Fruit fly (Drosophila melanogaster) whole organism, embryonic: ENCODE data around the gene nAChRalpha2.

Source experiments
- Ada2b ChIP-seq: fragments of 200-800 bp; sonication (Bioruptor generic); IDR thresholded peaks from 2 replicates; pipeline ENCODE4 v1.3.6; 2022; ENCODE audit warnings: missing biosample characterization, missing genetic modification characterization
- Antp ChIP-seq: fragments of 200-800 bp; sonication (Bioruptor generic); optimal IDR thresholded peaks from 3 replicates; lab custom pipeline; 2016; ENCODE audit warnings: missing biosample characterization, missing genetic modification characterization
- Atf3 ChIP-seq: fragments of 200-800 bp; sonication (Bioruptor generic); optimal IDR thresholded peaks from 3 replicates; lab custom pipeline; 2016; ENCODE audit warnings: missing biosample characterization, missing genetic modification characterization
- Awh ChIP-seq: fragments of 200-800 bp; sonication (Bioruptor generic); IDR thresholded peaks from 2 replicates; pipeline ENCODE4, ENCODE4 v1.3.6; 2022; ENCODE audit warnings: missing biosample characterization, missing genetic modification characterization
- BtbVII ChIP-seq: fragments of 200-800 bp; sonication (Bioruptor generic); optimal IDR thresholded peaks from 3 replicates; lab custom pipeline; 2017; ENCODE audit warnings: missing biosample characterization, mild to moderate bottlenecking, missing genetic modification characterization
- CG10209 ChIP-seq: fragments of 200-800 bp; sonication (Bioruptor generic); optimal IDR thresholded peaks from 3 replicates; lab custom pipeline; 2017; ENCODE audit warnings: missing biosample characterization, mild to moderate bottlenecking, missing genetic modification characterization, missing genetic modification reagents
- CG10979 ChIP-seq: fragments of 200-800 bp; sonication (Bioruptor generic); optimal IDR thresholded peaks from 2 replicates; lab custom pipeline; 2018; ENCODE audit warnings: missing biosample characterization, mild to moderate bottlenecking, missing genetic modification characterization, moderate library complexity
- CG11085 ChIP-seq: fragments of 200-800 bp; sonication (Bioruptor generic); IDR thresholded peaks from 2 replicates; pipeline ENCODE4 v1.3.6; 2022; ENCODE audit warnings: missing biosample characterization, missing genetic modification characterization
- CG11696 ChIP-seq: fragments of 200-800 bp; sonication (Bioruptor generic); IDR thresholded peaks from 2 replicates; pipeline ENCODE4 v1.3.6; 2022; ENCODE audit warnings: missing biosample characterization, missing genetic modification characterization
- CG12236 ChIP-seq: fragments of 200-800 bp; sonication (Bioruptor generic); optimal IDR thresholded peaks from 2 replicates; lab custom pipeline; 2016; ENCODE audit warnings: missing biosample characterization, missing genetic modification characterization
- CG1529 ChIP-seq: fragments of 200-800 bp; sonication (Bioruptor generic); optimal IDR thresholded peaks from 3 replicates; lab custom pipeline; 2018; ENCODE audit warnings: missing biosample characterization, missing genetic modification characterization
- CG15514 ChIP-seq: fragments of 200-800 bp; sonication (Bioruptor generic); optimal IDR thresholded peaks from 3 replicates; lab custom pipeline; 2017; ENCODE audit warnings: missing biosample characterization, missing genetic modification characterization, mild to moderate bottlenecking, moderate library complexity, missing genetic modification reagents
- CG17912 ChIP-seq: fragments of 200-800 bp; sonication (Bioruptor generic); optimal IDR thresholded peaks from 2 replicates; lab custom pipeline; 2018; ENCODE audit warnings: missing biosample characterization, mild to moderate bottlenecking, missing genetic modification characterization
- CG2712 ChIP-seq: fragments of 200-800 bp; optimal IDR thresholded peaks from 3 replicates; lab custom pipeline; 2019; ENCODE audit warnings: missing biosample characterization, mild to moderate bottlenecking, missing genetic modification characterization, moderate library complexity
- CG7839 ChIP-seq: fragments of 200-800 bp; sonication (Bioruptor generic); optimal IDR thresholded peaks from 3 replicates; lab custom pipeline; 2018; ENCODE audit warnings: missing biosample characterization, mild to moderate bottlenecking, missing genetic modification characterization, moderate library complexity
- CG7963 ChIP-seq: fragments of 200-800 bp; sonication (Bioruptor generic); IDR thresholded peaks from 3 replicates; pipeline ENCODE4 v1.3.6; 2022; ENCODE audit warnings: missing biosample characterization, missing genetic modification characterization; ENCODE audit not compliant: partially characterized antibody
- CG8089 ChIP-seq: fragments of 200-800 bp; sonication (Bioruptor generic); optimal IDR thresholded peaks from 3 replicates; lab custom pipeline; 2016; ENCODE audit warnings: missing biosample characterization, missing genetic modification characterization
- CG9437 ChIP-seq: fragments of 200-800 bp; sonication (Bioruptor generic); optimal IDR thresholded peaks from 2 replicates; lab custom pipeline; 2018; ENCODE audit warnings: missing biosample characterization, mild to moderate bottlenecking, missing genetic modification characterization
- D ChIP-seq, 2 experiments: fragments of 200-800 bp in 1 of 2; fragments of >200 bp in 1 of 2; sonication (Bioruptor generic) in 1 of 2; optimal IDR thresholded peaks; 2 replicates in 1 of 2; 3 replicates in 1 of 2; lab custom pipeline; 2017; ENCODE audit warnings: mild to moderate bottlenecking in 1 of 2, missing biosample characterization in 1 of 2, missing genetic modification characterization in 1 of 2, missing genetic modification reagents in 1 of 2
- Drgx ChIP-seq: fragments of 200-800 bp; sonication (Bioruptor generic); IDR thresholded peaks from 2 replicates; pipeline ENCODE4 v1.3.6; 2022; ENCODE audit warnings: missing biosample characterization, missing genetic modification characterization
- MBD-R2 ChIP-seq: fragments of 200-800 bp; sonication (Bioruptor generic); IDR thresholded peaks from 2 replicates; pipeline ENCODE4 v1.3.6; 2022; ENCODE audit warnings: missing biosample characterization, missing genetic modification characterization
- MESR4 ChIP-seq: fragments of 200-800 bp; sonication (Bioruptor generic); optimal IDR thresholded peaks from 2 replicates; lab custom pipeline; 2018; ENCODE audit warnings: missing biosample characterization, mild to moderate bottlenecking, missing genetic modification characterization, moderate library complexity
- Myb ChIP-seq: fragments of 200-800 bp; sonication (Bioruptor generic); optimal IDR thresholded peaks from 2 replicates; lab custom pipeline; 2016; ENCODE audit warnings: missing biosample characterization, missing genetic modification characterization
- NC2α ChIP-seq: fragments of 200-800 bp; sonication (Bioruptor generic); optimal IDR thresholded peaks from 2 replicates; lab custom pipeline; 2016; ENCODE audit warnings: missing biosample characterization, missing genetic modification characterization
- NC2β ChIP-seq: fragments of 200-800 bp; sonication (Bioruptor generic); optimal IDR thresholded peaks from 2 replicates; lab custom pipeline; 2016; ENCODE audit warnings: missing biosample characterization, missing genetic modification characterization
- Rfx ChIP-seq: fragments of 200-800 bp; sonication (Bioruptor generic); IDR thresholded peaks from 2 replicates; pipeline ENCODE4 v1.3.6; 2022; ENCODE audit warnings: missing biosample characterization, missing genetic modification characterization
- Sin3A ChIP-seq: fragments of >200 bp; optimal IDR thresholded peaks from 2 replicates; lab custom pipeline; 2018
- Sry-δ ChIP-seq: fragments of 200-800 bp; sonication (Bioruptor generic); optimal IDR thresholded peaks from 2 replicates; lab custom pipeline; 2016; ENCODE audit warnings: missing biosample characterization, missing genetic modification characterization
- Ssrp ChIP-seq: fragments of 200-800 bp; sonication (Bioruptor generic); optimal IDR thresholded peaks from 2 replicates; lab custom pipeline; 2018; ENCODE audit warnings: missing biosample characterization, mild to moderate bottlenecking, missing genetic modification characterization, moderate library complexity
- YL-1 ChIP-seq: fragments of 200-800 bp; sonication (Bioruptor generic); optimal IDR thresholded peaks from 3 replicates; lab custom pipeline; 2017; ENCODE audit warnings: missing biosample characterization, mild to moderate bottlenecking, missing genetic modification characterization
- aop ChIP-seq: fragments of 200-800 bp; sonication (Bioruptor generic); IDR thresholded peaks from 2 replicates; pipeline ENCODE4 v1.3.6; 2022; ENCODE audit warnings: missing biosample characterization, missing genetic modification characterization
- ato ChIP-seq: fragments of 200-800 bp; sonication (Bioruptor generic); IDR thresholded peaks from 2 replicates; pipeline ENCODE4 v1.3.6; 2022; ENCODE audit warnings: missing biosample characterization, missing genetic modification characterization; ENCODE audit not compliant: partially characterized antibody
- bab2 ChIP-seq: fragments of 200-800 bp; sonication (Bioruptor generic); optimal IDR thresholded peaks from 2 replicates; lab custom pipeline; 2016; ENCODE audit warnings: missing biosample characterization, missing genetic modification characterization
- bcd ChIP-seq: fragments of 200-800 bp; sonication (Bioruptor generic); optimal IDR thresholded peaks from 2 replicates; lab custom pipeline; 2017; ENCODE audit warnings: missing biosample characterization, mild to moderate bottlenecking, missing genetic modification characterization
- br ChIP-seq: fragments of >200 bp; optimal IDR thresholded peaks from 2 replicates; lab custom pipeline; 2017
- chn ChIP-seq: fragments of 200-800 bp; sonication (Bioruptor generic); optimal IDR thresholded peaks from 2 replicates; lab custom pipeline; 2016; ENCODE audit warnings: missing biosample characterization, missing genetic modification characterization
- ci ChIP-seq: fragments of 200-800 bp; sonication (Bioruptor generic); IDR thresholded peaks from 3 replicates; pipeline ENCODE4 v1.3.6; 2022; ENCODE audit warnings: missing biosample characterization, missing genetic modification characterization
- croc ChIP-seq: fragments of 200-800 bp; sonication (Bioruptor generic); conservative IDR thresholded peaks from 3 replicates; pipeline ENCODE4 v1.3.6; 2022; ENCODE audit warnings: missing biosample characterization, missing genetic modification characterization
- fu2 ChIP-seq: fragments of 200-800 bp; sonication (Bioruptor generic); optimal IDR thresholded peaks from 2 replicates; lab custom pipeline; 2016; ENCODE audit warnings: missing biosample characterization, missing genetic modification characterization
- gem ChIP-seq: fragments of 200-800 bp; sonication (Bioruptor generic); optimal IDR thresholded peaks from 2 replicates; lab custom pipeline; 2019; ENCODE audit warnings: missing biosample characterization, mild to moderate bottlenecking, missing genetic modification characterization, moderate library complexity
- kay ChIP-seq: fragments of 200-800 bp; sonication (Bioruptor generic); optimal IDR thresholded peaks from 2 replicates; lab custom pipeline; 2016; ENCODE audit warnings: missing biosample characterization, missing genetic modification characterization
- luna ChIP-seq: fragments of 200-800 bp; sonication (Bioruptor generic); optimal IDR thresholded peaks from 2 replicates; lab custom pipeline; 2016; ENCODE audit warnings: missing biosample characterization, missing genetic modification characterization
- mirr ChIP-seq: fragments of 200-800 bp; sonication (Bioruptor generic); optimal IDR thresholded peaks from 3 replicates; lab custom pipeline; 2018; ENCODE audit warnings: missing biosample characterization, mild to moderate bottlenecking, missing genetic modification characterization
- peb ChIP-seq: fragments of 200-800 bp; sonication (Bioruptor generic); IDR thresholded peaks from 2 replicates; pipeline ENCODE4 v1.3.6; 2022; ENCODE audit warnings: missing biosample characterization, missing genetic modification characterization
- prd ChIP-seq, 3 experiments: fragments of >200 bp in 2 of 3; fragments of 200-800 bp in 1 of 3; sonication (Bioruptor generic) in 1 of 3; optimal IDR thresholded peaks in 2 of 3; IDR thresholded peaks in 1 of 3; 2 replicates in 2 of 3; 3 replicates in 1 of 3; pipeline versions ENCODE4 v1.3.6 to Lab custom; 2017 to 2022; ENCODE audit warnings: missing biosample characterization in 1 of 3, missing genetic modification characterization in 1 of 3
- pros ChIP-seq: fragments of 200-800 bp; sonication (Bioruptor generic); optimal IDR thresholded peaks from 3 replicates; lab custom pipeline; 2019; ENCODE audit warnings: missing biosample characterization, mild to moderate bottlenecking, missing genetic modification characterization, moderate library complexity
- salm ChIP-seq: fragments of 200-800 bp; sonication (Bioruptor generic); optimal IDR thresholded peaks from 2 replicates; lab custom pipeline; 2018; ENCODE audit warnings: missing biosample characterization, mild to moderate bottlenecking, missing genetic modification characterization
- sc ChIP-seq, 3 experiments: fragments of >200 bp in 2 of 3; fragments of 200-800 bp in 1 of 3; sonication (Bioruptor generic) in 1 of 3; optimal IDR thresholded peaks; 2 replicates in 2 of 3; 3 replicates in 1 of 3; lab custom pipeline; 2017; ENCODE audit warnings: mild to moderate bottlenecking in 1 of 3, missing biosample characterization in 1 of 3, missing genetic modification characterization in 1 of 3, missing genetic modification reagents in 1 of 3
- scrt ChIP-seq: fragments of 200-800 bp; sonication (Bioruptor generic); optimal IDR thresholded peaks from 2 replicates; lab custom pipeline; 2018; ENCODE audit warnings: missing biosample characterization, mild to moderate bottlenecking, missing genetic modification characterization, moderate library complexity
- sens ChIP-seq: fragments of 200-800 bp; sonication (Bioruptor generic); peaks from one replicate; lab custom pipeline; 2016; ENCODE audit warnings: missing biosample characterization, missing genetic modification characterization
- tap ChIP-seq: fragments of 200-800 bp; optimal IDR thresholded peaks from 3 replicates; lab custom pipeline; 2019; ENCODE audit warnings: missing biosample characterization, mild to moderate bottlenecking, missing genetic modification characterization, moderate library complexity
- toy ChIP-seq: fragments of 200-800 bp; sonication (Bioruptor generic); IDR thresholded peaks from 2 replicates; pipeline ENCODE4 v1.3.6; 2022; ENCODE audit warnings: missing biosample characterization, missing genetic modification characterization

The nAChRalpha2 gene

DNA sequence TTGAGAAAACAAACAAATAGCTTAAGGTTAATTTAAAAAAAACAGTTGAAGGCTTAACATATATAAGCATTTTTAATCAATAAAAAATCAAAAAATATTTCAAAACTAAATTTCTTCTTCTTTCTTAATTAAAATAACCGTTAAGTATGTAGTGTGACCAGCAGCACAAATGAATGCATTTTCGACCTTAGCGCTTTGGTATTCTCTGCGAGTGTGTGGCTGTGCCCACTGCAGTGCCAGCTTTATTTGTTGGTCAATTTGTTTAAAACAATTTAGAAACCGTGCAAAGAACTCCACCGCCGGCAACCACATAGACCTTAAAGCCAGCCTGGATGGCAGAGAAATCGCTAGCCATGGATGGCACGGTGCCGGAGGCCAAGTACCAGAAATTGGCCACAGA lies 42.6 kb downstream of the nAChRalpha2 start, which contains the start of gene CG6607 (continued):
- TF ChIP-seq mirr (GFP tag; lab: Kevin White, UChicago) (no peak), NC2β (GFP tag; lab: Kevin White, UChicago) (no peak), fu2 (GFP tag; lab: Kevin White, UChicago) (no peak), CG8089 (no peak), CG2712 (no peak), ci (no peak), CG11085 (GFP tag; lab: Robert Waterston, UW) (no peak), YL-1 (peak; percentile 54), Awh (no peak), NC2α (GFP tag; lab: Kevin White, UChicago) (no peak), Atf3 (GFP tag; lab: Kevin White, UChicago) (no peak), Drgx (no peak), CG12236 (GFP tag; lab: Kevin White, UChicago) (no peak), luna (GFP tag; lab: Kevin White, UChicago) (no peak), D (optimal IDR thresholded peaks at IDR 0.05; lab: Kevin White, UChicago) (no peak), D (GFP tag; optimal IDR thresholded peaks at IDR 0.05; lab: Kevin White, UChicago) (no peak), MBD-R2 (GFP tag; lab: Robert Waterston, UW) (peak; percentile 69), kay (no peak), CG10979 (tag; lab: Kevin White, UChicago) (no peak), CG1529 (no peak), scrt (GFP tag; lab: Kevin White, UChicago) (no peak), gem (tag; lab: Kevin White, UChicago) (no peak), sc (optimal IDR thresholded peaks at IDR 0.05; lab: Kevin White, UChicago) (no peak), sc (GFP tag; optimal IDR thresholded peaks at IDR 0.05; lab: Kevin White, UChicago) (no peak), CG10209 (GFP tag; lab: Kevin White, UChicago) (no peak), tap (no peak), bcd (no peak), toy (no peak), croc (no peak), CG7839 (tag; lab: Kevin White, UChicago) (no peak), CG9437 (GFP tag; lab: Kevin White, UChicago) (no peak), chn (no peak), CG11696 (GFP tag; lab: Robert Waterston, UW) (no peak), salm (tag; lab: Kevin White, UChicago) (no peak), CG17912 (GFP tag; lab: Kevin White, UChicago) (no peak), Antp (GFP tag; lab: Kevin White, UChicago) (no peak), br (no peak), BtbVII (GFP tag; lab: Kevin White, UChicago) (no peak), Myb (peak; percentile 96), Rfx (GFP tag; lab: Robert Waterston, UW) (no peak), ato (GFP tag; lab: Robert Waterston, UW) (peak; percentile 47; the same call in 1 of the 2 replicates), Sin3A (lab: Kevin White, UChicago) (no peak), MESR4 (peak; percentile 64), Ssrp (tag; lab: Kevin White, UChicago) (no peak), aop (GFP tag; lab: Robert Waterston, UW) (no peak), pros (GFP tag; lab: Kevin White, UChicago) (no peak), prd (optimal IDR thresholded peaks at IDR 0.05; lab: Kevin White, UChicago) (no peak), prd (GFP tag; IDR thresholded peaks at IDR 0.05; lab: Robert Waterston, UW) (no peak), bab2 (GFP tag; lab: Kevin White, UChicago) (no peak), CG15514 (GFP tag; lab: Kevin White, UChicago) (peak; percentile 27), Ada2b (no peak), CG7963 (GFP tag; lab: Robert Waterston, UW) (no peak), Sry-δ (GFP tag; lab: Kevin White, UChicago) (peak; percentile 10), peb (no peak), sens (GFP tag; lab: Kevin White, UChicago) (peak; percentile 53)
